Worm (Caenorhabditis elegans): ENCODE data around the gene K12H6.7.

Gene K12H6.7

ce11 chrII:2787849-2788248, 48.9 kb downstream of the K12H6.7 start:
- TF ChIP-seq nhr-237 (tag; optimal IDR thresholded peaks at IDR 0.05) = no peak
- TF ChIP-seq aly-2 (tag; optimal IDR thresholded peaks at IDR 0.05) = no peak
- TF ChIP-seq skn-1 (tag; optimal IDR thresholded peaks at IDR 0.05) = no peak
- no peak for TF ChIP-seq nhr-21 (tag; optimal IDR thresholded peaks at IDR 0.05)

ce11 chrII:2787031-2787512, 49.7 kb downstream of the K12H6.7 start, which contains the start of the genes F08D12.12 and srpa-72:
F08D12.12 (minus strand) TSS chrII:2787081.
srpa-72 (plus strand) TSS chrII:2787481.
- TF ChIP-seq gmeb-1 (tag; optimal IDR thresholded peaks at IDR 0.05) = no peak
- TF ChIP-seq lin-11 (tag; optimal IDR thresholded peaks at IDR 0.05) = peak; percentile 0
- no peak for TF ChIP-seq lin-39 (tag; optimal IDR thresholded peaks at IDR 0.05)
- TF ChIP-seq sma-9 (GFP tag; optimal IDR thresholded peaks at IDR 0.05) = no peak
- no peak for TF ChIP-seq sma-9 (tag; optimal IDR thresholded peaks at IDR 0.05)
- TF ChIP-seq skn-1 (tag; optimal IDR thresholded peaks at IDR 0.05) = no peak
- no peak for TF ChIP-seq nhr-237 (tag; optimal IDR thresholded peaks at IDR 0.05)
- no peak for TF ChIP-seq fos-1 (tag; optimal IDR thresholded peaks at IDR 0.05)
- TF ChIP-seq mdl-1 (tag; optimal IDR thresholded peaks at IDR 0.05) = peak in 1 of 2 experiments; percentile 39
- peak; percentile 41 for TF ChIP-seq nhr-129 (tag; optimal IDR thresholded peaks at IDR 0.05)
- TF ChIP-seq C34F6.9 (tag; optimal IDR thresholded peaks at IDR 0.05) = peak; percentile 33
- peak; percentile 24 for TF ChIP-seq F13H6.1 (tag; optimal IDR thresholded peaks at IDR 0.05)
- TF ChIP-seq sma-3 (GFP tag; optimal IDR thresholded peaks at IDR 0.05) = peak; percentile 29
- TF ChIP-seq mab-5 (tag; optimal IDR thresholded peaks at IDR 0.05) = peak; percentile 7
- no peak for TF ChIP-seq aly-2 (tag; optimal IDR thresholded peaks at IDR 0.05)
- TF ChIP-seq ceh-16 (tag; optimal IDR thresholded peaks at IDR 0.05) = no peak
- no peak for TF ChIP-seq snpc-4 (tag; optimal IDR thresholded peaks at IDR 0.05)
- TF ChIP-seq Y55F3AM.14 (GFP tag; optimal IDR thresholded peaks at IDR 0.05) = no peak
- TF ChIP-seq R02D3.7 (tag; optimal IDR thresholded peaks at IDR 0.05) = no peak
- no peak for TF ChIP-seq alr-1 (tag; optimal IDR thresholded peaks at IDR 0.05)
- TF ChIP-seq sem-4 (tag; optimal IDR thresholded peaks at IDR 0.05) = no peak
- no peak for TF ChIP-seq nhr-10 (tag; optimal IDR thresholded peaks at IDR 0.05)
- TF ChIP-seq lsy-2 (tag; optimal IDR thresholded peaks at IDR 0.05) = peak; percentile 24 to 60
- TF ChIP-seq unc-55 (GFP tag; optimal IDR thresholded peaks at IDR 0.05) = peak; percentile 57

- no peak for TF ChIP-seq R02D3.7 (tag; optimal IDR thresholded peaks at IDR 0.05)
- TF ChIP-seq lsy-2 (tag; optimal IDR thresholded peaks at IDR 0.05) = no peak
- TF ChIP-seq sma-9 (GFP tag; optimal IDR thresholded peaks at IDR 0.05) = no peak
- TF ChIP-seq sma-9 (tag; optimal IDR thresholded peaks at IDR 0.05) = no peak
Observed at ce11 chrII:2785787-2786186, 51.0 kb downstream of the K12H6.7 start.

Data from whole organism, L2 larva.